Worm (Caenorhabditis elegans): ENCODE results near the gene pqn-53.

The pqn-53 gene

ce11 chrV:12065369-12065768 is at the start of gene pqn-53:
pqn-53 (minus strand) TSS chrV:12065391.
- TF ChIP-seq mab-5 (tag; optimal IDR thresholded peaks at IDR 0.05): no peak
- peak; percentile 69 for TF ChIP-seq ceh-39 (tag; optimal IDR thresholded peaks at IDR 0.05)
- TF ChIP-seq lsy-2 (tag; optimal IDR thresholded peaks at IDR 0.05): no peak
- peak; percentile 43 for TF ChIP-seq hlh-1 (tag; optimal IDR thresholded peaks at IDR 0.05)
- TF ChIP-seq ces-1 (GFP tag; optimal IDR thresholded peaks at IDR 0.05): peak; percentile 19
- TF ChIP-seq elt-3 (tag; optimal IDR thresholded peaks at IDR 0.05): no peak

DNA sequence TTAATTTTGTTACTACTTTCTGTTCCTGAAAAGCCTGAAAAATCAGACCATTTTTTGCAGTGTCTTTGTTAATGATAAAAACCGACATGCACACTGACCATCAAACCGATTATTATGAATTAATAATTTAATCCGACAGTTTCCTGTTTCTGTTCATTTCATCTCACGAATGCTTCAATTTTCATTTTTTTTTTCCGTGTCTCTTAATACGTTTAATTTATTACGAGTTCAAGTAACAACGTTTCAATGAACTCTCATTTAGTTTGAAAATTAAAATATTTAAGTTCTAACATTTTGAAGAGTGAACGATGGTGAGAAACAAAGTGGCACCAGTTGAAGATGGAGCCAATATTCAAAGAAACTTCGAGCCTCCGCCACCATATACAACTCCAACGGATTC is 49.5 kb upstream of the pqn-53 start, which contains the start of gene spin-1:
TSS of gene spin-1 (plus strand) at position 301 of the 400 bp plus-strand sequence.
- TF ChIP-seq unc-39 (tag; optimal IDR thresholded peaks at IDR 0.05): no peak
- TF ChIP-seq zip-8 (tag; optimal IDR thresholded peaks at IDR 0.05): no peak
- no peak for TF ChIP-seq drap-1 (GFP tag; optimal IDR thresholded peaks at IDR 0.05)
- no peak for TF ChIP-seq elt-3 (tag; optimal IDR thresholded peaks at IDR 0.05)
- no peak for TF ChIP-seq unc-62 (GFP tag; optimal IDR thresholded peaks at IDR 0.05)
- TF ChIP-seq lin-32 (GFP tag; optimal IDR thresholded peaks at IDR 0.05): no peak
- no peak for TF ChIP-seq nhr-28 (tag; optimal IDR thresholded peaks at IDR 0.05)
- no peak for TF ChIP-seq flh-1 (GFP tag; optimal IDR thresholded peaks at IDR 0.05)
- no peak for TF ChIP-seq snpc-4 (tag; optimal IDR thresholded peaks at IDR 0.05)
- no peak for TF ChIP-seq tbx-8 (GFP tag; optimal IDR thresholded peaks at IDR 0.05)
- no peak for TF ChIP-seq mab-5 (tag; optimal IDR thresholded peaks at IDR 0.05)
- no peak for TF ChIP-seq lsy-2 (tag; optimal IDR thresholded peaks at IDR 0.05)
- no peak for TF ChIP-seq ceh-43 (GFP tag; optimal IDR thresholded peaks at IDR 0.05)

ce11 chrV:12113726-12114125 is 48.5 kb upstream of the pqn-53 start:
- TF ChIP-seq bed-3 (GFP tag; optimal IDR thresholded peaks at IDR 0.05) (no peak), lsy-2 (tag; optimal IDR thresholded peaks at IDR 0.05) (no peak), ztf-11 (tag; optimal IDR thresholded peaks at IDR 0.05) (no peak), nhr-2 (tag; optimal IDR thresholded peaks at IDR 0.05) (no peak), mep-1 (tag; optimal IDR thresholded peaks at IDR 0.05) (no peak), ces-1 (GFP tag; optimal IDR thresholded peaks at IDR 0.05) (no peak)

- TF ChIP-seq ces-1 (GFP tag; optimal IDR thresholded peaks at IDR 0.05) (no peak), zip-8 (tag; optimal IDR thresholded peaks at IDR 0.05) (peak; percentile 47)
Observed at ce11 chrV:12111452-12111851, 46.3 kb upstream of the pqn-53 start, which contains the start of gene lhpp-1. lhpp-1 (minus strand) TSS chrV:12111805.

DNA sequence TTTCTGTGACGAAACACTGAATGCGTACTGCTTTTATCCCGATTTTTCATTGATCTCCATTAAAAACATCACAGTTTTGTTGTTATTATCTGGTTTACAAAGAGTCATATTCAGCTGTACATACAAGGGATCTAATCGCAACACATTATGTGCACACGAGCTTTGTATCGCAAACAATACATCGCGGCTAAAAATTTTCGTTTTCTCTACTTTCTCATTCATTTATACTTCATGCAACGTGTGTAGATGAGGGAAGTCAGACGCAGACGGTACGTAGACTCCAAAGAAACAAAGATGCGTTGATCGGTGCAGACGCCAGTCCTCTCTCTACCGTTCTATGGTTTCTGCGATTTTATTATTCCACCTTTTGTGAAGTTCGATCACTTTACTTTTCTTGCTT is 41.6 kb upstream of the pqn-53 start, which contains the start of gene nhr-136:
TSS of gene nhr-136 (plus strand) at position 301 of the 400 bp plus-strand sequence.
- TF ChIP-seq ham-2 (GFP tag; optimal IDR thresholded peaks at IDR 0.05): peak; percentile 9
- TF ChIP-seq mep-1 (tag; optimal IDR thresholded peaks at IDR 0.05): no peak

- TF ChIP-seq ztf-11 (tag; optimal IDR thresholded peaks at IDR 0.05) (no peak), sem-2 (GFP tag; optimal IDR thresholded peaks at IDR 0.05) (no peak), lin-13 (tag; optimal IDR thresholded peaks at IDR 0.05) (no peak), ceh-43 (GFP tag; optimal IDR thresholded peaks at IDR 0.05) (no peak), drap-1 (GFP tag; optimal IDR thresholded peaks at IDR 0.05) (no peak), flh-1 (GFP tag; optimal IDR thresholded peaks at IDR 0.05) (no peak), mab-5 (tag; optimal IDR thresholded peaks at IDR 0.05) (no peak), lin-32 (GFP tag; optimal IDR thresholded peaks at IDR 0.05) (no peak), nhr-2 (tag; optimal IDR thresholded peaks at IDR 0.05) (no peak), mep-1 (tag; optimal IDR thresholded peaks at IDR 0.05) (no peak)
Observed at ce11 chrV:12103920-12104319, 38.7 kb upstream of the pqn-53 start, which contains the start of gene nhr-153. nhr-153 (plus strand) TSS chrV:12104220.

- TF ChIP-seq zip-8 (tag; optimal IDR thresholded peaks at IDR 0.05) (no peak), ztf-11 (tag; optimal IDR thresholded peaks at IDR 0.05) (no peak), nhr-28 (tag; optimal IDR thresholded peaks at IDR 0.05) (no peak), nhr-76 (tag; optimal IDR thresholded peaks at IDR 0.05) (no peak), nhr-237 (tag; optimal IDR thresholded peaks at IDR 0.05) (peak; percentile 27), ceh-43 (GFP tag; optimal IDR thresholded peaks at IDR 0.05) (no peak), snpc-4 (tag; optimal IDR thresholded peaks at IDR 0.05) (no peak)
Observed at ce11 chrV:12100794-12101343, 35.7 kb upstream of the pqn-53 start, which contains the start of gene nhr-154. nhr-154 (plus strand) TSS chrV:12101293.

ce11 chrV:12098123-12098522 is 32.9 kb upstream of the pqn-53 start, which contains the start of gene nhr-209:
nhr-209 (plus strand) TSS chrV:12098149.
- TF ChIP-seq sem-2 (GFP tag; optimal IDR thresholded peaks at IDR 0.05): no peak
- TF ChIP-seq cnd-1 (tag; optimal IDR thresholded peaks at IDR 0.05): no peak
- no peak for TF ChIP-seq lsy-2 (tag; optimal IDR thresholded peaks at IDR 0.05)
- TF ChIP-seq mab-5 (tag; optimal IDR thresholded peaks at IDR 0.05): no peak
- TF ChIP-seq pha-4 (tag; optimal IDR thresholded peaks at IDR 0.05): no peak
- TF ChIP-seq ham-2 (GFP tag; optimal IDR thresholded peaks at IDR 0.05): no peak
- TF ChIP-seq ceh-43 (GFP tag; optimal IDR thresholded peaks at IDR 0.05): no peak
